Fruit fly (Drosophila melanogaster) whole organism, embryonic: ENCODE measurements around the gene term.

ENCODE experiments used
- ATbp ChIP-seq: fragments of 200-800 bp; sonication (Bioruptor generic); optimal IDR thresholded peaks from 2 replicates; lab custom pipeline; 2017; ENCODE audit warnings: missing biosample characterization, mild to moderate bottlenecking, missing genetic modification characterization, missing genetic modification reagents
- CG10431 ChIP-seq: fragments of 200-800 bp; sonication (Bioruptor generic); optimal IDR thresholded peaks from 3 replicates; lab custom pipeline; 2018; ENCODE audit warnings: missing biosample characterization, mild to moderate bottlenecking, missing genetic modification characterization
- CG15479 ChIP-seq: fragments of 200-800 bp; sonication (Bioruptor generic); optimal IDR thresholded peaks from 3 replicates; lab custom pipeline; 2019; ENCODE audit warnings: missing biosample characterization, mild to moderate bottlenecking, missing genetic modification characterization, moderate library complexity
- CG17361 ChIP-seq: fragments of 200-800 bp; sonication (Bioruptor generic); IDR thresholded peaks from 3 replicates; pipeline ENCODE4 v1.3.6; 2022; ENCODE audit warnings: missing biosample characterization, missing genetic modification characterization
- CG18764 ChIP-seq: fragments of 200-800 bp; sonication (Bioruptor generic); optimal IDR thresholded peaks from 3 replicates; lab custom pipeline; 2016; ENCODE audit warnings: missing biosample characterization, missing genetic modification characterization
- CG2116 ChIP-seq: fragments of 200-800 bp; sonication (Bioruptor generic); optimal IDR thresholded peaks from 3 replicates; lab custom pipeline; 2018; ENCODE audit warnings: missing biosample characterization, mild to moderate bottlenecking, missing genetic modification characterization
- CG2129 ChIP-seq: fragments of 200-800 bp; sonication (Bioruptor generic); IDR thresholded peaks from 2 replicates; pipeline ENCODE4 v1.3.6; 2022; ENCODE audit warnings: missing biosample characterization, missing genetic modification characterization; ENCODE audit not compliant: partially characterized antibody
- CG3065 ChIP-seq: fragments of 200-800 bp; sonication (Bioruptor generic); optimal IDR thresholded peaks from 2 replicates; lab custom pipeline; 2016; ENCODE audit warnings: missing biosample characterization, missing genetic modification characterization
- CG33213 ChIP-seq: fragments of 200-800 bp; sonication (Bioruptor generic); optimal IDR thresholded peaks from 3 replicates; lab custom pipeline; 2016; ENCODE audit warnings: missing biosample characterization, missing genetic modification characterization
- Ets65A ChIP-seq: fragments of 200-800 bp; sonication (Bioruptor generic); peaks from one replicate; lab custom pipeline; 2016; ENCODE audit warnings: missing biosample characterization, missing genetic modification characterization
- Ssrp ChIP-seq: fragments of 200-800 bp; sonication (Bioruptor generic); optimal IDR thresholded peaks from 2 replicates; lab custom pipeline; 2018; ENCODE audit warnings: missing biosample characterization, mild to moderate bottlenecking, missing genetic modification characterization, moderate library complexity
- Trl ChIP-seq, 3 experiments: fragments of >200 bp in 2 of 3; fragments of 200-800 bp in 1 of 3; sonication (Bioruptor generic) in 1 of 3; optimal IDR thresholded peaks; 2 replicates in 1 of 3; 3 replicates in 2 of 3; lab custom pipeline; 2016 to 2017; ENCODE audit warnings: missing biosample characterization in 1 of 3, missing genetic modification characterization in 1 of 3
- cad ChIP-seq: fragments of >200 bp; optimal IDR thresholded peaks from 2 replicates; lab custom pipeline; 2017; ENCODE audit warnings: missing biosample characterization, missing genetic modification characterization
- crol ChIP-seq: fragments of 200-800 bp; sonication (Bioruptor generic); IDR thresholded peaks from 2 replicates; pipeline ENCODE4 v1.3.6; 2022; ENCODE audit warnings: missing biosample characterization, missing genetic modification characterization
- her ChIP-seq: fragments of 200-800 bp; sonication (Bioruptor generic); optimal IDR thresholded peaks from 2 replicates; lab custom pipeline; 2016; ENCODE audit warnings: missing biosample characterization, missing genetic modification characterization
- run ChIP-seq: fragments of 200-800 bp; sonication (Bioruptor generic); optimal IDR thresholded peaks from 3 replicates; lab custom pipeline; 2018; ENCODE audit warnings: missing biosample characterization, mild to moderate bottlenecking, missing genetic modification characterization
- sob ChIP-seq: fragments of 200-800 bp; sonication (Bioruptor generic); IDR thresholded peaks from 2 replicates; pipeline ENCODE4 v1.3.6; 2022; ENCODE audit warnings: missing biosample characterization, missing genetic modification characterization
- zen ChIP-seq: fragments of 200-800 bp; sonication (Bioruptor generic); optimal IDR thresholded peaks from 3 replicates; lab custom pipeline; 2018; ENCODE audit warnings: missing biosample characterization, mild to moderate bottlenecking, missing genetic modification characterization, moderate library complexity
- zfh2 ChIP-seq: fragments of 200-800 bp; sonication (Bioruptor generic); optimal IDR thresholded peaks from 2 replicates; lab custom pipeline; 2016; ENCODE audit warnings: missing biosample characterization, missing genetic modification characterization

Gene term

DNA sequence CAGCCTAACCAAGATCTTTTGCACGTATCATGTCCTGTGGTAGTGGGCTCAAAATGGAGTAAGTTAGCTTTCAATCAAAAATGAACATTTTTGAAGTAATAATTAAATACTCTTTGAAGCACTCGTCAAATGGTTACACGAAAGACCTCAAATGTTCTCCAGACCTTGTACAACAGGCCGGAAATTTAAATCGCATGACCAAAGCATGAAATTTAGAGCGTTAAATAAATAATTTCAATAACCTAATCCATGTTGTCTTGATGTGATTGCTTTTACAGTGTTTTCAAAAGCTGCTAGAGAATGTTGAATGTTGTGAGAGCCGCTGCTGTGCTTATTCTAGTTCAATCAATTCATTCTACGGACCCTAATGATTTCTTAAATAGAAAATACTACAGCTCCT is 11.6 kb upstream of the term start, which contains the start of gene CG18233 (continued):
- TF ChIP-seq Ets65A (GFP tag; lab: Kevin White, UChicago), result no peak
- TF ChIP-seq CG10431 (GFP tag; lab: Kevin White, UChicago), result no peak
- TF ChIP-seq CG33213, result no peak
- no peak for TF ChIP-seq CG3065 (GFP tag; lab: Kevin White, UChicago)

DNA sequence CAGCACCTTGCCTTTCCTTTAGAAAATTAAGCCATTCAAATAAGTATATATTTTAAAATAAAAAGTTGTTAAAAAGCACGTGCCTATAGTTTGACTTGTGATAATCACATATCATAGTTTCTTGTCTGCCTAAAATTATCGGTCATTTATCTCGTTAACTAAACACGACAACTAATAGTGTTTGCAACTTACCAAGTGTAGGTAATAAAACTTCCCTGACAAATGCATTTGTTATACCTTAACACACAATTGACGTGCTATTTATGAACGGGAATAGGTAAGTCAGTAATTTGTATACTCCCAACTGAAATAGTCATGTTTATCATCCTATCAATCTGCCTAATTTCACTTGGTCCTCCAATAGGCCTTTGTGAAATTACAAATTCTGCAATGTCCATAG is 9.6 kb upstream of the term start, which contains the start of gene CG18234:
Gene CG18234, plus strand, starts transcription at position 301 of the 400 bp plus-strand sequence.
- TF ChIP-seq ATbp (GFP tag; lab: Kevin White, UChicago) (no peak), CG18764 (GFP tag; lab: Kevin White, UChicago) (no peak), CG2116 (GFP tag; lab: Kevin White, UChicago) (no peak), Ssrp (tag; lab: Kevin White, UChicago) (no peak), sob (GFP tag; lab: Robert Waterston, UW) (no peak), CG17361 (GFP tag; lab: Robert Waterston, UW) (no peak), CG2129 (GFP tag; lab: Robert Waterston, UW) (no peak)

DNA sequence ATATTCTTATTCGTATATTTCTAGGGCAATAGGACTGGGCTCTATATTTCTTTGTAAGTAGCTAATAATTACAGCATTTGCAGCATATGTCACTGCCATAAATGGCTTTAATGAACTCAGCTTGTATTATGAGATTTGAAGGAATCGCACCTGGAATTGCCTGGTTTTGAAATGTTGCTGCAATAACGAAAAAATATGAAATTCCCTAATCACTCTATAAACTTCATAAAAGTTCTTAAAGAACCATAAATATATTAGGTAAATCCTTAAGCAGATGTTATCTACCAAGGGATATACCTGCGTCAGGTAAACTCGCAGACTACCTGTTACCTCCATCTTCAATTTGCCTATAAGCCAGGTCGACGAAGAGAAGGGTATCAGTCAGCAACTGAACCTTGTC is 5.2 kb downstream of the term start, which contains the start of gene CG7271:
Gene CG7271, plus strand, starts transcription at position 373 of the 400 bp plus-strand sequence.
- TF ChIP-seq zen, result peak; percentile 50
- TF ChIP-seq cad, result peak; percentile 53
- no peak for TF ChIP-seq crol (GFP tag; lab: Robert Waterston, UW)

DNA sequence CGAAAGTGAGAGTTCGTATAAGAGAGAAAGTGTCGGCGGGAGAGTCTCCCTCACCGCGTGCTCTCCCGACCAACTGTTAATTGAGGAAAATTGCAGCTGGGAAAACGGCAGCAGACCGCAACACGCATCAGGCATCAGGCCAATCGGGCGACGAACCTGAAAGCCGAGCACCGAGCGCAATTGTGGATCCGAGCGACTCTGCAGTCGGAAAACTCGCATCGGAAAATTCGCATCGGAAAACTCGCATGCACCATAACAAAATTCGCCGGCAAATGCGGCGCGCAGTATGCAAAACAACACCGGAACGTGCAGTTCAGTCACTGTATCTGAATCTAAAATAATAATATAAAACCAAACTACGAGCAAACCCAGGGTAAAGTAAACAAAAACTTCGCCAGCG is 33.6 kb downstream of the term start, which contains the start of gene AstC-R1:
Gene AstC-R1, plus strand, starts transcription at position 301 of the 400 bp plus-strand sequence.
- no peak for TF ChIP-seq run (tag; lab: Kevin White, UChicago)
- TF ChIP-seq her (GFP tag; lab: Kevin White, UChicago), result no peak
- peak; percentile 32 for TF ChIP-seq CG15479 (GFP tag; lab: Kevin White, UChicago)
- no peak for TF ChIP-seq zfh2 (GFP tag; lab: Kevin White, UChicago)
- TF ChIP-seq Trl (optimal IDR thresholded peaks at IDR 0.05; lab: Kevin White, UChicago), result peak in 1 of 2 experiments; percentile 13
- no peak for TF ChIP-seq Trl (GFP tag; optimal IDR thresholded peaks at IDR 0.05; lab: Kevin White, UChicago)
